Worm (Caenorhabditis elegans): ENCODE results near the gene lin-31.

DNA sequence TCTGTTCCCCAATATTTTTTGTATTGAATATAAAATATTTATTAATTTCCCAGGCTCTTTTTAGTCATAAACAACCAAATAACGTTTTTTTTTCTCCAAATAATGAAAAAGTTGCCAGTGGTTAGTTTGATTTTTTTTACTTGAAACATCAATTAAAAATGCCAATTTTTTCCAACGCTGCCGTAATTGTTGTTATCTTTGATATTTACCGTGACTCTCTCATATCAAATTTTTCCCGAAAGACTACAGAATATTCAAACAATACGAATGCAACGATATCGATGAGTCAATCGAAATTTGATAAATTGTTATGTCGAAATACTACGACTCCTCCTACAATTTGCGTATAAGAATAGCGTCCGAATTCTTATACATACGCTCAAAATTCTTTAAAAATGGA is 4.6 kb downstream of the lin-31 start, which contains the start of gene K10G6.5:
- no peak for TF ChIP-seq ztf-29 (GFP tag; IDR thresholded peaks at IDR 0.05)
- TF ChIP-seq flt-1 (GFP tag; IDR thresholded peaks at IDR 0.05), result no peak
- no peak for TF ChIP-seq ztf-23 (GFP tag; IDR thresholded peaks at IDR 0.05)
- no peak for TF ChIP-seq klf-2 (GFP tag; conservative IDR thresholded peaks at IDR 0.05)
- no peak for TF ChIP-seq T22C8.4 (GFP tag; IDR thresholded peaks at IDR 0.05)
- TF ChIP-seq ref-1 (GFP tag; conservative IDR thresholded peaks at IDR 0.05), result no peak

All from whole organism, midembryonic.